Fruit fly (Drosophila melanogaster): ENCODE measurements around the gene Pdf.

Gene Pdf

dm6 chr3R:26425681-26426080 lies 30.3 kb downstream of the Pdf start, which contains the start of gene CG34291:
Gene CG34291, minus strand, starts transcription at chr3R:26425781.
- TF ChIP-seq GATAd (GFP tag; optimal IDR thresholded peaks at IDR 0.05) (no peak), foxo (GFP tag; optimal IDR thresholded peaks at IDR 0.05) (no peak), OdsH (GFP tag; optimal IDR thresholded peaks at IDR 0.05) (no peak), sage (GFP tag; optimal IDR thresholded peaks at IDR 0.05) (no peak), HLH106 (tag; optimal IDR thresholded peaks at IDR 0.05) (no peak), fru (GFP tag; optimal IDR thresholded peaks at IDR 0.05) (no peak), lola (GFP tag; optimal IDR thresholded peaks at IDR 0.05) (no peak), Mio (GFP tag; optimal IDR thresholded peaks at IDR 0.05) (no peak), CG9705 (GFP tag; optimal IDR thresholded peaks at IDR 0.05) (no peak), dmrt93B (GFP tag; optimal IDR thresholded peaks at IDR 0.05) (no peak), Dif (GFP tag; optimal IDR thresholded peaks at IDR 0.05; ENCODE audit: partially characterized antibody) (no peak), Myc (optimal IDR thresholded peaks at IDR 0.05) (no peak), dsf (GFP tag; optimal IDR thresholded peaks at IDR 0.05; ENCODE audit: borderline replicate concordance) (no peak), Dfd (GFP tag; optimal IDR thresholded peaks at IDR 0.05) (no peak), ey (GFP tag; optimal IDR thresholded peaks at IDR 0.05) (no peak), sv (GFP tag; optimal IDR thresholded peaks at IDR 0.05) (no peak), Abd-B (GFP tag; optimal IDR thresholded peaks at IDR 0.05) (no peak), pan (optimal IDR thresholded peaks at IDR 0.05) (no peak), dl (GFP tag; optimal IDR thresholded peaks at IDR 0.05; ENCODE audit: insufficient read depth in 1 of 2, partially characterized antibody in 2 of 2) (no peak), Rel (GFP tag; optimal IDR thresholded peaks at IDR 0.05) (no peak), Rel (tag; optimal IDR thresholded peaks at IDR 0.05) (no peak)

dm6 chr3R:26425005-26425404 lies 30.9 kb downstream of the Pdf start, which contains the start of gene CG6503:
Gene CG6503, minus strand, starts transcription at chr3R:26425105.
- TF ChIP-seq CrebA (GFP tag; optimal IDR thresholded peaks at IDR 0.05; ENCODE audit: borderline replicate concordance): no peak
- TF ChIP-seq woc (GFP tag; optimal IDR thresholded peaks at IDR 0.05): no peak

dm6 chr3R:26413788-26414187 lies 42.2 kb downstream of the Pdf start, which contains the start of gene Ald2:
Gene Ald2, plus strand, starts transcription at chr3R:26414088.
- TF ChIP-seq Myc (optimal IDR thresholded peaks at IDR 0.05) (no peak), fru (GFP tag; optimal IDR thresholded peaks at IDR 0.05) (no peak), Hnf4 (GFP tag; optimal IDR thresholded peaks at IDR 0.05) (no peak), CG32264 (GFP tag; optimal IDR thresholded peaks at IDR 0.05) (no peak), sv (GFP tag; optimal IDR thresholded peaks at IDR 0.05) (no peak), jim (GFP tag; optimal IDR thresholded peaks at IDR 0.05) (no peak), Dif (GFP tag; optimal IDR thresholded peaks at IDR 0.05; ENCODE audit: partially characterized antibody) (no peak), h (GFP tag; optimal IDR thresholded peaks at IDR 0.05) (no peak), Jra (GFP tag; optimal IDR thresholded peaks at IDR 0.05) (no peak), tai (GFP tag; optimal IDR thresholded peaks at IDR 0.05) (no peak), CrebA (GFP tag; optimal IDR thresholded peaks at IDR 0.05; ENCODE audit: borderline replicate concordance) (no peak), rgr (GFP tag; optimal IDR thresholded peaks at IDR 0.05) (no peak)

dm6 chr3R:26409780-26410179 lies 46.2 kb downstream of the Pdf start:
- TF ChIP-seq HLH106 (tag; optimal IDR thresholded peaks at IDR 0.05) (no peak), fru (GFP tag; optimal IDR thresholded peaks at IDR 0.05) (no peak), Dif (GFP tag; optimal IDR thresholded peaks at IDR 0.05; ENCODE audit: partially characterized antibody) (no peak), br (GFP tag; optimal IDR thresholded peaks at IDR 0.05) (no peak), Hnf4 (GFP tag; optimal IDR thresholded peaks at IDR 0.05) (no peak), sv (GFP tag; optimal IDR thresholded peaks at IDR 0.05) (no peak), pan (optimal IDR thresholded peaks at IDR 0.05) (no peak), Rel (GFP tag; optimal IDR thresholded peaks at IDR 0.05) (no peak), Rel (tag; optimal IDR thresholded peaks at IDR 0.05) (no peak), CG32264 (GFP tag; optimal IDR thresholded peaks at IDR 0.05) (no peak), brk (GFP tag; optimal IDR thresholded peaks at IDR 0.05) (no peak), CrebA (GFP tag; optimal IDR thresholded peaks at IDR 0.05; ENCODE audit: borderline replicate concordance) (no peak), ey (GFP tag; optimal IDR thresholded peaks at IDR 0.05) (no peak), OdsH (GFP tag; optimal IDR thresholded peaks at IDR 0.05) (no peak), GATAd (GFP tag; optimal IDR thresholded peaks at IDR 0.05) (no peak), Sp1 (GFP tag; optimal IDR thresholded peaks at IDR 0.05) (no peak), sage (GFP tag; optimal IDR thresholded peaks at IDR 0.05) (no peak), Hr78 (GFP tag; optimal IDR thresholded peaks at IDR 0.05) (no peak)
